Fruit fly (Drosophila melanogaster) whole organism, embryonic: Measurements from ENCODE around the gene CG42553.

ENCODE experiments used
- ATbp ChIP-seq: fragments of 200-800 bp; sonication (Bioruptor generic); optimal IDR thresholded peaks from 2 replicates; lab custom pipeline; 2017; ENCODE audit warnings: missing biosample characterization, mild to moderate bottlenecking, missing genetic modification characterization, missing genetic modification reagents
- Antp ChIP-seq: fragments of 200-800 bp; sonication (Bioruptor generic); optimal IDR thresholded peaks from 3 replicates; lab custom pipeline; 2016; ENCODE audit warnings: missing biosample characterization, missing genetic modification characterization
- Atf3 ChIP-seq: fragments of 200-800 bp; sonication (Bioruptor generic); optimal IDR thresholded peaks from 3 replicates; lab custom pipeline; 2016; ENCODE audit warnings: missing biosample characterization, missing genetic modification characterization
- Bdp1 ChIP-seq: fragments of 200-800 bp; sonication (Bioruptor generic); optimal IDR thresholded peaks from 3 replicates; lab custom pipeline; 2016; ENCODE audit warnings: missing biosample characterization, missing genetic modification characterization
- Blimp-1 ChIP-seq: fragments of 200-800 bp; sonication (Bioruptor generic); optimal IDR thresholded peaks from 3 replicates; lab custom pipeline; 2018; ENCODE audit warnings: missing biosample characterization, missing genetic modification characterization, mild to moderate bottlenecking, moderate library complexity, missing genetic modification reagents
- CG11560 ChIP-seq: fragments of 200-800 bp; sonication (Bioruptor generic); IDR thresholded peaks from 3 replicates; pipeline ENCODE4 v1.3.6; 2022; ENCODE audit warnings: missing biosample characterization, missing genetic modification characterization
- CG12104 ChIP-seq: fragments of 200-800 bp; sonication (Bioruptor generic); optimal IDR thresholded peaks from 3 replicates; lab custom pipeline; 2016; ENCODE audit warnings: missing biosample characterization, missing genetic modification characterization
- CG15514 ChIP-seq: fragments of 200-800 bp; sonication (Bioruptor generic); optimal IDR thresholded peaks from 3 replicates; lab custom pipeline; 2017; ENCODE audit warnings: missing biosample characterization, missing genetic modification characterization, mild to moderate bottlenecking, moderate library complexity, missing genetic modification reagents
- CG17361 ChIP-seq: fragments of 200-800 bp; sonication (Bioruptor generic); IDR thresholded peaks from 3 replicates; pipeline ENCODE4 v1.3.6; 2022; ENCODE audit warnings: missing biosample characterization, missing genetic modification characterization
- CG17802 ChIP-seq: fragments of 200-800 bp; sonication (Bioruptor generic); optimal IDR thresholded peaks from 2 replicates; lab custom pipeline; 2018; ENCODE audit warnings: missing biosample characterization, mild to moderate bottlenecking, missing genetic modification characterization, moderate library complexity
- CG18476 ChIP-seq: fragments of 200-800 bp; sonication (Bioruptor generic); optimal IDR thresholded peaks from 2 replicates; lab custom pipeline; 2016; ENCODE audit warnings: missing biosample characterization, mild to moderate bottlenecking, missing genetic modification characterization
- CG2199 ChIP-seq: fragments of 200-800 bp; sonication (Bioruptor generic); IDR thresholded peaks from 3 replicates; pipeline ENCODE4 v1.3.6; 2022; ENCODE audit warnings: missing biosample characterization, missing genetic modification characterization
- CG3407 ChIP-seq: fragments of 200-800 bp; sonication (Bioruptor generic); optimal IDR thresholded peaks from 2 replicates; lab custom pipeline; 2018; ENCODE audit warnings: missing biosample characterization, mild to moderate bottlenecking, missing genetic modification characterization
- CG34224 ChIP-seq: fragments of 200-800 bp; sonication (Bioruptor generic); IDR thresholded peaks from 3 replicates; pipeline ENCODE4 v1.3.6; 2022; ENCODE audit warnings: missing biosample characterization, missing genetic modification characterization; ENCODE audit not compliant: partially characterized antibody
- CG43689 ChIP-seq: fragments of 200-800 bp; sonication (Bioruptor generic); IDR thresholded peaks from 2 replicates; pipeline ENCODE4 v1.3.6; 2022; ENCODE audit warnings: missing biosample characterization, missing genetic modification characterization
- CG7357 ChIP-seq: fragments of 200-800 bp; sonication (Bioruptor generic); IDR thresholded peaks from 3 replicates; pipeline ENCODE4 v1.3.6; 2022; ENCODE audit warnings: missing biosample characterization, missing genetic modification characterization
- CG7928 ChIP-seq: fragments of 200-800 bp; sonication (Bioruptor generic); optimal IDR thresholded peaks from 2 replicates; lab custom pipeline; 2017; ENCODE audit warnings: missing biosample characterization, mild to moderate bottlenecking, missing genetic modification characterization
- CG8089 ChIP-seq: fragments of 200-800 bp; sonication (Bioruptor generic); optimal IDR thresholded peaks from 3 replicates; lab custom pipeline; 2016; ENCODE audit warnings: missing biosample characterization, missing genetic modification characterization
- Camta ChIP-seq: fragments of 200-800 bp; sonication (Bioruptor generic); optimal IDR thresholded peaks from 2 replicates; lab custom pipeline; 2016; ENCODE audit warnings: missing biosample characterization, missing genetic modification characterization
- Chrac-16 ChIP-seq: fragments of 200-800 bp; sonication (Bioruptor generic); optimal IDR thresholded peaks from 3 replicates; lab custom pipeline; 2016; ENCODE audit warnings: missing biosample characterization, missing genetic modification characterization
- Dll ChIP-seq: fragments of 200-800 bp; sonication (Bioruptor generic); IDR thresholded peaks from 4 replicates; pipeline ENCODE4 v1.3.6; 2022; ENCODE audit warnings: missing biosample characterization, missing genetic modification characterization; ENCODE audit not compliant: partially characterized antibody
- Dref ChIP-seq: fragments of 200-800 bp; sonication (Bioruptor generic); IDR thresholded peaks from 2 replicates; pipeline ENCODE4 v1.3.6; 2022; ENCODE audit warnings: missing biosample characterization, missing genetic modification characterization
- Drgx ChIP-seq: fragments of 200-800 bp; sonication (Bioruptor generic); IDR thresholded peaks from 2 replicates; pipeline ENCODE4 v1.3.6; 2022; ENCODE audit warnings: missing biosample characterization, missing genetic modification characterization
- Gsc ChIP-seq: fragments of 200-800 bp; sonication (Bioruptor generic); IDR thresholded peaks from 2 replicates; pipeline ENCODE4 v1.3.6; 2022; ENCODE audit warnings: missing biosample characterization, missing genetic modification characterization
- HLH4C ChIP-seq: fragments of 200-800 bp; sonication (Bioruptor generic); IDR thresholded peaks from 3 replicates; pipeline ENCODE4 v1.3.6; 2022; ENCODE audit warnings: missing biosample characterization, missing genetic modification characterization; ENCODE audit not compliant: partially characterized antibody
- Hsf ChIP-seq: fragments of 200-800 bp; sonication (Bioruptor generic); optimal IDR thresholded peaks from 3 replicates; lab custom pipeline; 2016; ENCODE audit warnings: missing biosample characterization, missing genetic modification characterization
- Lim3 ChIP-seq: fragments of 200-800 bp; sonication (Bioruptor generic); IDR thresholded peaks from 2 replicates; pipeline ENCODE4 v1.3.6; 2022; ENCODE audit warnings: missing biosample characterization, missing genetic modification characterization
- Mad ChIP-seq: fragments of 200-800 bp; sonication (Bioruptor generic); optimal IDR thresholded peaks from 2 replicates; lab custom pipeline; 2016; ENCODE audit warnings: missing biosample characterization, missing genetic modification characterization
- Pdp1 ChIP-seq, 2 experiments: fragments of 200-800 bp; sonication (Bioruptor generic); optimal IDR thresholded peaks; 3 replicates each; lab custom pipeline; 2016; ENCODE audit warnings: missing biosample characterization in 2 of 2, missing genetic modification characterization in 2 of 2, mild to moderate bottlenecking in 1 of 2, moderate library complexity in 1 of 2
- Scr ChIP-seq: fragments of 200-800 bp; sonication (Bioruptor generic); IDR thresholded peaks from 2 replicates; pipeline ENCODE4 v1.3.6; 2022; ENCODE audit warnings: missing biosample characterization, missing genetic modification characterization; ENCODE audit not compliant: partially characterized antibody
- bsh ChIP-seq, 2 experiments: fragments of 200-800 bp; sonication (Bioruptor generic); optimal IDR thresholded peaks; 2 replicates each; lab custom pipeline; 2017 to 2018; ENCODE audit warnings: mild to moderate bottlenecking in 2 of 2, missing biosample characterization in 2 of 2, missing genetic modification characterization in 2 of 2, moderate library complexity in 1 of 2
- corto ChIP-seq: fragments of 200-800 bp; sonication (Bioruptor generic); optimal IDR thresholded peaks from 2 replicates; lab custom pipeline; 2016; ENCODE audit warnings: missing biosample characterization, mild to moderate bottlenecking, missing genetic modification characterization, moderate library complexity
- croc ChIP-seq: fragments of 200-800 bp; sonication (Bioruptor generic); conservative IDR thresholded peaks from 3 replicates; pipeline ENCODE4 v1.3.6; 2022; ENCODE audit warnings: missing biosample characterization, missing genetic modification characterization
- dimm ChIP-seq: fragments of 200-800 bp; sonication (Bioruptor generic); IDR thresholded peaks from 2 replicates; pipeline ENCODE4 v1.3.6; 2022; ENCODE audit warnings: missing biosample characterization, missing genetic modification characterization
- dmrt99B ChIP-seq: fragments of 200-800 bp; sonication (Bioruptor generic); optimal IDR thresholded peaks from 2 replicates; lab custom pipeline; 2018; ENCODE audit warnings: missing biosample characterization, mild to moderate bottlenecking, missing genetic modification characterization, moderate library complexity
- fd3F ChIP-seq: fragments of 200-800 bp; sonication (Bioruptor generic); optimal IDR thresholded peaks from 2 replicates; lab custom pipeline; 2018; ENCODE audit warnings: missing biosample characterization, mild to moderate bottlenecking, missing genetic modification characterization, moderate library complexity
- fd96Cb ChIP-seq: fragments of 200-800 bp; sonication (Bioruptor generic); optimal IDR thresholded peaks from 2 replicates; lab custom pipeline; 2018; ENCODE audit warnings: missing biosample characterization, mild to moderate bottlenecking, missing genetic modification characterization, moderate library complexity
- gro ChIP-seq: fragments of 200-800 bp; sonication (Bioruptor generic); optimal IDR thresholded peaks from 2 replicates; lab custom pipeline; 2016; ENCODE audit warnings: missing biosample characterization, missing genetic modification characterization
- hkb ChIP-seq, 2 experiments: fragments of 200-800 bp in 1 of 2; fragments of >200 bp in 1 of 2; sonication (Bioruptor generic) in 1 of 2; IDR thresholded peaks in 1 of 2; optimal IDR thresholded peaks in 1 of 2; 2 replicates each; pipeline versions ENCODE4 v1.3.6 to Lab custom; 2017 to 2022; ENCODE audit warnings: missing biosample characterization in 1 of 2, missing genetic modification characterization in 1 of 2
- insv ChIP-seq, 2 experiments: fragments of 200-800 bp; sonication (Bioruptor generic); optimal IDR thresholded peaks; 3 replicates each; lab custom pipeline; 2016 to 2018; ENCODE audit warnings: missing biosample characterization in 2 of 2, missing genetic modification characterization in 2 of 2
- mam ChIP-seq: fragments of 200-800 bp; sonication (Bioruptor generic); optimal IDR thresholded peaks from 3 replicates; lab custom pipeline; 2016; ENCODE audit warnings: missing biosample characterization, missing genetic modification characterization
- otp ChIP-seq: fragments of 200-800 bp; sonication (Bioruptor generic); IDR thresholded peaks from 3 replicates; pipeline ENCODE4, ENCODE4 v1.3.6; 2022; ENCODE audit warnings: missing biosample characterization, missing genetic modification characterization
- peb ChIP-seq: fragments of 200-800 bp; sonication (Bioruptor generic); IDR thresholded peaks from 2 replicates; pipeline ENCODE4 v1.3.6; 2022; ENCODE audit warnings: missing biosample characterization, missing genetic modification characterization
- sens-2 ChIP-seq: fragments of 200-800 bp; sonication (Bioruptor generic); IDR thresholded peaks from 2 replicates; pipeline ENCODE4 v1.3.6; 2022; ENCODE audit warnings: missing biosample characterization, missing genetic modification characterization
- sqz ChIP-seq: fragments of 200-800 bp; sonication (Bioruptor generic); optimal IDR thresholded peaks from 3 replicates; lab custom pipeline; 2018; ENCODE audit warnings: missing biosample characterization, mild to moderate bottlenecking, missing genetic modification characterization
- tll ChIP-seq, 2 experiments: fragments of 200-800 bp in 1 of 2; fragments of >200 bp in 1 of 2; sonication (Bioruptor generic) in 1 of 2; optimal IDR thresholded peaks; 2 replicates each; lab custom pipeline; 2017 to 2019; ENCODE audit warnings: missing biosample characterization in 2 of 2, missing genetic modification characterization in 2 of 2, mild to moderate bottlenecking in 1 of 2, moderate library complexity in 1 of 2
- tna ChIP-seq: fragments of 200-800 bp; sonication (Bioruptor generic); IDR thresholded peaks from 2 replicates; pipeline ENCODE4 v1.3.6; 2022; ENCODE audit warnings: missing biosample characterization, missing genetic modification characterization; ENCODE audit not compliant: partially characterized antibody
- zen ChIP-seq: fragments of 200-800 bp; sonication (Bioruptor generic); optimal IDR thresholded peaks from 3 replicates; lab custom pipeline; 2018; ENCODE audit warnings: missing biosample characterization, mild to moderate bottlenecking, missing genetic modification characterization, moderate library complexity

Gene CG42553

dm6 chr3L:851061-851460 lies 17.2 kb downstream of the CG42553 start, which contains the start of gene Dci (continued):
- TF ChIP-seq CG2199 (GFP tag; lab: Robert Waterston, UW) (0 out of 3 replicates have a peak, but pooled peaks have one; percentile 73), Dll (GFP tag; lab: Robert Waterston, UW) (peak; percentile 93), ATbp (GFP tag; lab: Kevin White, UChicago) (peak; percentile 33), sqz (GFP tag; lab: Kevin White, UChicago) (no peak), HLH4C (GFP tag; lab: Robert Waterston, UW) (peak; percentile 81), CG7357 (peak; percentile 46; the same call in 1 of the 3 replicates), tna (GFP tag; lab: Robert Waterston, UW) (peak; percentile 65; the same call in 1 of the 2 replicates), mam (GFP tag; lab: Kevin White, UChicago) (peak; percentile 89), peb (0 out of 2 replicates have a peak, but pooled peaks have one; percentile 34), fd3F (GFP tag; lab: Kevin White, UChicago) (peak; percentile 22), Drgx (GFP tag; lab: Robert Waterston, UW) (no peak), Blimp-1 (no peak), sens-2 (GFP tag; lab: Robert Waterston, UW) (0 out of 2 replicates have a peak, but pooled peaks have one; percentile 21), insv (GFP tag; optimal IDR thresholded peaks at IDR 0.05; lab: Kevin White, UChicago) (peak in 1 of 2 experiments; percentile 64), CG7928 (peak; percentile 32), CG3407 (GFP tag; lab: Kevin White, UChicago) (peak; percentile 29), CG17802 (tag; lab: Kevin White, UChicago) (no peak), Hsf (GFP tag; lab: Kevin White, UChicago) (peak; percentile 84), gro (no peak), corto (no peak), Lim3 (GFP tag; lab: Robert Waterston, UW) (no peak), Dref (peak; percentile 47), otp (GFP tag; lab: Robert Waterston, UW) (peak; percentile 48; the same call in 1 of the 3 replicates), Pdp1 (GFP tag; optimal IDR thresholded peaks at IDR 0.05; lab: Kevin White, UChicago) (peak in 1 of 2 experiments; percentile 69), CG17361 (no peak; the same call in 2 of the 3 replicates), Bdp1 (GFP tag; lab: Kevin White, UChicago) (peak; percentile 55), dmrt99B (tag; lab: Kevin White, UChicago) (no peak), CG12104 (GFP tag; lab: Kevin White, UChicago) (peak; percentile 48), CG11560 (no peak; the same call in 2 of the 3 replicates), bsh (GFP tag; optimal IDR thresholded peaks at IDR 0.05; lab: Kevin White, UChicago) (peak in 1 of 2 experiments; percentile 73), hkb (optimal IDR thresholded peaks at IDR 0.05; lab: Kevin White, UChicago) (peak; percentile 63), hkb (GFP tag; IDR thresholded peaks at IDR 0.05; lab: Robert Waterston, UW) (peak; percentile 74), CG18476 (GFP tag; lab: Kevin White, UChicago) (no peak), CG8089 (GFP tag; lab: Kevin White, UChicago) (peak; percentile 60), fd96Cb (tag; lab: Kevin White, UChicago) (peak; percentile 7), Gsc (no peak), croc (no peak; the same call in 1 of the 3 replicates), Scr (GFP tag; lab: Robert Waterston, UW) (peak; percentile 88), CG15514 (peak; percentile 89), dimm (peak; percentile 35; the same call in 1 of the 2 replicates), Mad (GFP tag; lab: Kevin White, UChicago) (peak; percentile 29), zen (tag; lab: Kevin White, UChicago) (peak; percentile 68), CG43689 (GFP tag; lab: Robert Waterston, UW) (0 out of 2 replicates have a peak, but pooled peaks have one; percentile 16), Camta (GFP tag; lab: Kevin White, UChicago) (peak; percentile 73), Antp (GFP tag; lab: Kevin White, UChicago) (peak; percentile 65), Chrac-16 (GFP tag; lab: Kevin White, UChicago) (peak; percentile 81), CG34224 (GFP tag; lab: Robert Waterston, UW) (peak; percentile 89), tll (GFP tag; optimal IDR thresholded peaks at IDR 0.05; lab: Kevin White, UChicago) (no peak), Atf3 (GFP tag; lab: Kevin White, UChicago) (peak; percentile 57)
